Fruit fly (Drosophila melanogaster) whole organism, adult: ENCODE data around the gene CG13724.

ENCODE experiments used
- CG12768 ChIP-seq: fragments of 200-800 bp; sonication (Bioruptor generic); optimal IDR thresholded peaks from 2 replicates; lab custom pipeline; 2017; ENCODE audit warnings: missing biosample characterization, missing genetic modification characterization, mild to moderate bottlenecking, moderate library complexity, missing genetic modification reagents
- CG1620 ChIP-seq: fragments of 200-800 bp; sonication (Bioruptor generic); optimal IDR thresholded peaks from 2 replicates; lab custom pipeline; 2016; ENCODE audit warnings: missing biosample characterization, missing genetic modification characterization
- Crg-1 ChIP-seq: fragments of 200-800 bp; sonication (Bioruptor generic); optimal IDR thresholded peaks from 2 replicates; lab custom pipeline; 2016; ENCODE audit warnings: missing biosample characterization, missing genetic modification characterization
- Mnt ChIP-seq: fragments of 200-800 bp; sonication (Bioruptor generic); optimal IDR thresholded peaks from 2 replicates; lab custom pipeline; 2016; ENCODE audit warnings: missing biosample characterization, mild to moderate bottlenecking, missing genetic modification characterization
- bab1 ChIP-seq: fragments of 200-800 bp; sonication (Bioruptor generic); optimal IDR thresholded peaks from 3 replicates; lab custom pipeline; 2019; ENCODE audit warnings: missing biosample characterization, mild to moderate bottlenecking, missing genetic modification characterization, moderate library complexity
- cic ChIP-seq: fragments of 200-800 bp; sonication (Bioruptor generic); optimal IDR thresholded peaks from 2 replicates; lab custom pipeline; 2017; ENCODE audit warnings: missing biosample characterization, mild to moderate bottlenecking, missing genetic modification characterization, moderate library complexity
- kay ChIP-seq: fragments of 200-800 bp; sonication (Bioruptor generic); peaks from one replicate; lab custom pipeline; 2016; ENCODE audit warnings: missing biosample characterization, missing genetic modification characterization, borderline replicate concordance
- toe ChIP-seq: fragments of 200-800 bp; sonication (Bioruptor generic); optimal IDR thresholded peaks from 2 replicates; lab custom pipeline; 2016; ENCODE audit warnings: missing biosample characterization, missing genetic modification characterization

DNA sequence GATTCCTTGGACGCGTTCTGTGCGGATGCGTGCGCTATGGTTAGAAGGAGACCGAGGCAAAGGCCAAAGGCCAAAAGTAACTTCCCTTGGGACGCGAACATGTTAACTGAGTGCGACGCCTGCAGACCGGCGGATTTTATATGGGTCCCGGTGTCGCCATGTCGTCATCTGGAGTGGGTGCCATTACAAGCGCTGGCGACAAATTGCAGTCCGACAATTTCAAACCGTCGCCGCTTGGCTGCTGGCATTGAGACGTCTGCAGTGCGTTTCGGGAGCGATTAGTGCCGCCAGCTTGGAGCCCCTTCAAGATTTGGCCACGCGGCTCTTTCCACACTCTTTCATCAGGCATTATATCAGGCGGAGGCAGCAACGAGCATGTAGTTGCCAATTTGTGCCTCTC lies 18.6 kb downstream of the CG13724 start, which contains the start of gene CG13727:
- TF ChIP-seq bab1 (GFP tag; lab: Kevin White, UChicago) (no peak), toe (GFP tag; lab: Kevin White, UChicago) (no peak), cic (no peak), CG1620 (GFP tag; lab: Kevin White, UChicago) (no peak), kay (no peak), CG12768 (GFP tag; lab: Kevin White, UChicago) (no peak), Mnt (GFP tag; lab: Kevin White, UChicago) (no peak), Crg-1 (no peak)
